Worm (Caenorhabditis elegans) whole organism, L4 larva: ENCODE data around the gene fip-4.
A peak's percentile ranks its signal among the peaks of the same experiment; 100 is the strongest.

Experiments used
- F10B5.3 ChIP-seq: sonication (generic microtip); optimal IDR thresholded peaks from 2 replicates; lab custom pipeline; 2016; ENCODE audit warnings: mild to moderate bottlenecking, missing genetic modification characterization, missing compliant biosample characterization
- F26F4.8 ChIP-seq: fragments of 200-800 bp; sonication (Bioruptor generic); conservative IDR thresholded peaks from 2 replicates; pipeline ENCODE4 v1.3.6; 2022; ENCODE audit warnings: missing genetic modification characterization, missing compliant biosample characterization
- F37D6.2 ChIP-seq: sonication (generic microtip); optimal IDR thresholded peaks from 2 replicates; lab custom pipeline; 2016; ENCODE audit warnings: mild to moderate bottlenecking, missing genetic modification characterization, missing compliant biosample characterization
- F44E2.7 ChIP-seq: fragments of 200-800 bp; sonication (Bioruptor generic); IDR thresholded peaks from 2 replicates; pipeline ENCODE4 v2.1.2; 2022; ENCODE audit warnings: missing genetic modification characterization, missing compliant biosample characterization
- F49E8.2 ChIP-seq: sonication (generic microtip); optimal IDR thresholded peaks from 2 replicates; lab custom pipeline; 2016; ENCODE audit warnings: missing compliant biosample characterization, mild to moderate bottlenecking, missing genetic modification characterization, borderline replicate concordance
- T26A8.4 ChIP-seq: fragments of 200-800 bp; sonication (Bioruptor generic); IDR thresholded peaks from 2 replicates; pipeline ENCODE4 v1.3.6; 2022; ENCODE audit warnings: missing genetic modification characterization, missing compliant biosample characterization
- Y105C5A.15 ChIP-seq: fragments of 200-800 bp; sonication (Bioruptor generic); IDR thresholded peaks from 2 replicates; pipeline ENCODE4 v1.3.6; 2022; ENCODE audit warnings: missing genetic modification characterization, missing compliant biosample characterization
- Y48G9A.11 ChIP-seq: fragments of 200-800 bp; sonication (Bioruptor generic); IDR thresholded peaks from 2 replicates; pipeline ENCODE4 v1.3.6; 2022; ENCODE audit warnings: missing genetic modification reagents, missing genetic modification characterization, missing compliant biosample characterization
- aha-1 ChIP-seq: fragments of 150-350 bp; peaks from one replicate; lab custom pipeline; 2014; ENCODE audit warnings: missing biosample characterization, missing genetic modification characterization
- ama-1 ChIP-seq: fragments of 150-350 bp; optimal IDR thresholded peaks from 2 replicates; lab custom pipeline; 2014; ENCODE audit warnings: inconsistent platforms, mixed read lengths
- attf-4 ChIP-seq: sonication (generic microtip); optimal IDR thresholded peaks from 3 replicates; lab custom pipeline; 2017; ENCODE audit warnings: missing biosample characterization, missing genetic modification characterization
- cey-2 ChIP-seq: sonication (generic microtip); optimal IDR thresholded peaks from 3 replicates; lab custom pipeline; 2017; ENCODE audit warnings: missing genetic modification characterization, mild to moderate bottlenecking, missing compliant biosample characterization, antibody characterized with exemption, borderline replicate concordance; ENCODE audit not compliant: insufficient read depth
- ctbp-1 ChIP-seq: fragments of 200-800 bp; sonication (Bioruptor generic); IDR thresholded peaks from 2 replicates; pipeline ENCODE4 v1.3.6; 2022; ENCODE audit warnings: missing genetic modification reagents, missing genetic modification characterization, missing compliant biosample characterization
- daf-16 ChIP-seq, 3 experiments: sonication (generic microtip); optimal IDR thresholded peaks; 2 replicates each; lab custom pipeline; 2016 to 2017; ENCODE audit warnings: missing genetic modification characterization in 3 of 3, missing genetic modification reagents in 3 of 3, mild to moderate bottlenecking in 2 of 3, missing compliant biosample characterization in 2 of 3, missing biosample characterization in 1 of 3, moderate library complexity in 1 of 3
- dmd-6 ChIP-seq: fragments of 200-800 bp; sonication (Bioruptor generic); IDR thresholded peaks from 2 replicates; pipeline ENCODE4 v1.3.6; 2022; ENCODE audit warnings: missing genetic modification reagents, missing genetic modification characterization, missing compliant biosample characterization
- egl-43 ChIP-seq: fragments of 200-800 bp; sonication (Bioruptor generic); IDR thresholded peaks from 2 replicates; pipeline ENCODE4 v1.3.6; 2022; ENCODE audit warnings: missing genetic modification reagents, missing genetic modification characterization, missing compliant biosample characterization
- fkh-10 ChIP-seq: fragments of 150-350 bp; optimal IDR thresholded peaks from 2 replicates; lab custom pipeline; 2014; ENCODE audit warnings: missing biosample characterization, missing genetic modification reagents, missing genetic modification characterization
- gei-8 ChIP-seq: fragments of 200-800 bp; sonication (Bioruptor generic); optimal IDR thresholded peaks from 2 replicates; lab custom pipeline; 2018; ENCODE audit warnings: mild to moderate bottlenecking, missing genetic modification characterization, missing compliant biosample characterization
- hlh-11 ChIP-seq: fragments of 200-800 bp; sonication (Bioruptor generic); optimal IDR thresholded peaks from 2 replicates; lab custom pipeline; 2018; ENCODE audit warnings: mild to moderate bottlenecking, missing genetic modification characterization, missing compliant biosample characterization
- hlh-30 ChIP-seq: sonication (generic microtip); optimal IDR thresholded peaks from 2 replicates; lab custom pipeline; 2017; ENCODE audit warnings: antibody characterized with exemption, mild to moderate bottlenecking, missing genetic modification characterization, missing compliant biosample characterization; ENCODE audit not compliant: insufficient read depth
- hmg-1.1 ChIP-seq: fragments of 200-800 bp; sonication (Bioruptor generic); IDR thresholded peaks from 2 replicates; pipeline ENCODE4 v1.3.6; 2022; ENCODE audit warnings: missing genetic modification reagents, missing genetic modification characterization, missing compliant biosample characterization
- jun-1 ChIP-seq: fragments of 150-350 bp; optimal IDR thresholded peaks from 2 replicates; lab custom pipeline; 2014; ENCODE audit warnings: missing biosample characterization, missing genetic modification reagents, missing genetic modification characterization
- lim-7 ChIP-seq: fragments of 200-800 bp; sonication (Bioruptor generic); IDR thresholded peaks from 2 replicates; pipeline ENCODE4 v1.3.6; 2022; ENCODE audit warnings: missing genetic modification characterization, missing compliant biosample characterization
- madf-5 ChIP-seq, 2 experiments: fragments of 200-800 bp; sonication (Bioruptor generic); IDR thresholded peaks; 2 replicates each; pipeline ENCODE4 v1.3.6; 2022; ENCODE audit warnings: missing compliant biosample characterization in 2 of 2, missing genetic modification characterization in 2 of 2
- madf-9 ChIP-seq: fragments of 200-800 bp; sonication (Bioruptor generic); conservative IDR thresholded peaks from 2 replicates; pipeline ENCODE4 v1.3.6; 2022; ENCODE audit warnings: missing genetic modification reagents, missing genetic modification characterization, missing compliant biosample characterization
- mdt-29 ChIP-seq: fragments of 200-800 bp; sonication (Bioruptor generic); IDR thresholded peaks from 2 replicates; pipeline ENCODE4 v1.3.6; 2022; ENCODE audit warnings: missing genetic modification reagents, missing genetic modification characterization, missing compliant biosample characterization
- mep-1 ChIP-seq: fragments of 150-350 bp; sonication (generic microtip); optimal IDR thresholded peaks from 3 replicates; lab custom pipeline; 2014; ENCODE audit warnings: missing biosample characterization, missing genetic modification characterization
- mes-2 ChIP-seq: sonication (generic microtip); optimal IDR thresholded peaks from 2 replicates; lab custom pipeline; 2016; ENCODE audit warnings: missing genotype, mild to moderate bottlenecking, missing genetic modification characterization, missing compliant biosample characterization; ENCODE audit not compliant: poor library complexity, severe bottlenecking
- mxl-2 ChIP-seq: fragments of 200-800 bp; sonication (Bioruptor generic); conservative IDR thresholded peaks from 2 replicates; pipeline ENCODE4 v1.3.6; 2022; ENCODE audit warnings: missing genetic modification reagents, missing genetic modification characterization, missing compliant biosample characterization
- mxl-3 ChIP-seq: fragments of 200-800 bp; sonication (Bioruptor generic); optimal IDR thresholded peaks from 2 replicates; lab custom pipeline; 2018; ENCODE audit warnings: mild to moderate bottlenecking, missing genetic modification characterization, missing compliant biosample characterization
- nhr-10 ChIP-seq: fragments of 150-350 bp; optimal IDR thresholded peaks from 2 replicates; lab custom pipeline; 2014; ENCODE audit warnings: missing biosample characterization, missing genetic modification characterization
- nhr-111 ChIP-seq: fragments of 200-800 bp; sonication (Bioruptor generic); optimal IDR thresholded peaks from 2 replicates; lab custom pipeline; 2018; ENCODE audit warnings: mild to moderate bottlenecking, missing genetic modification characterization, missing compliant biosample characterization
- nhr-28 ChIP-seq: fragments of 150-350 bp; optimal IDR thresholded peaks from 2 replicates; lab custom pipeline; 2014; ENCODE audit warnings: missing biosample characterization, missing genetic modification characterization
- nhr-41 ChIP-seq: fragments of 200-800 bp; sonication (Bioruptor generic); IDR thresholded peaks from 2 replicates; pipeline ENCODE4 v1.3.6; 2022; ENCODE audit warnings: missing genetic modification reagents, missing genetic modification characterization, missing compliant biosample characterization
- nhr-77 ChIP-seq: fragments of 150-350 bp; optimal IDR thresholded peaks from 2 replicates; lab custom pipeline; 2014; ENCODE audit warnings: missing biosample characterization, missing genetic modification characterization
- pha-4 ChIP-seq, 2 experiments: fragments of 150-350 bp in 1 of 2; fragments of 200-800 bp in 1 of 2; sonication (Bioruptor generic) in 1 of 2; IDR thresholded peaks in 1 of 2; optimal IDR thresholded peaks in 1 of 2; 2 replicates each; pipeline versions ENCODE4 v1.3.6 to Lab custom; 2014 to 2022; ENCODE audit warnings: missing genetic modification characterization in 2 of 2, missing genetic modification reagents in 2 of 2, missing biosample characterization in 1 of 2, missing compliant biosample characterization in 1 of 2
- php-3 ChIP-seq: fragments of 200-800 bp; sonication (Bioruptor generic); IDR thresholded peaks from 2 replicates; pipeline ENCODE4 v1.3.6; 2022; ENCODE audit warnings: missing genetic modification reagents, missing genetic modification characterization, missing compliant biosample characterization
- pqm-1 ChIP-seq: sonication (generic microtip); optimal IDR thresholded peaks from 2 replicates; lab custom pipeline; 2017; ENCODE audit warnings: missing biosample characterization, missing genetic modification characterization
- rbr-2 ChIP-seq: sonication (generic microtip); optimal IDR thresholded peaks from 2 replicates; lab custom pipeline; 2016; ENCODE audit warnings: missing genotype, missing genetic modification characterization, missing compliant biosample characterization
- saeg-2 ChIP-seq: fragments of 200-800 bp; sonication (Bioruptor generic); IDR thresholded peaks from 2 replicates; pipeline ENCODE4 v1.3.6; 2022; ENCODE audit warnings: missing genetic modification reagents, missing genetic modification characterization, missing compliant biosample characterization
- sdz-12 ChIP-seq: fragments of 200-800 bp; sonication (Bioruptor generic); optimal IDR thresholded peaks from 2 replicates; lab custom pipeline; 2018; ENCODE audit warnings: mild to moderate bottlenecking, missing genetic modification characterization, missing compliant biosample characterization
- snpc-4 ChIP-seq: fragments of 150-350 bp; optimal IDR thresholded peaks from 2 replicates; lab custom pipeline; 2014; ENCODE audit warnings: missing biosample characterization, missing genetic modification characterization
- spr-1 ChIP-seq: sonication (generic microtip); optimal IDR thresholded peaks from 2 replicates; lab custom pipeline; 2016; ENCODE audit warnings: mild to moderate bottlenecking, missing genetic modification characterization, missing compliant biosample characterization
- spr-3 ChIP-seq: fragments of 200-800 bp; sonication (Bioruptor generic); optimal IDR thresholded peaks from 2 replicates; lab custom pipeline; 2018; ENCODE audit warnings: mild to moderate bottlenecking, missing genetic modification characterization, missing compliant biosample characterization
- tra-1 ChIP-seq: fragments of 200-800 bp; sonication (Bioruptor generic); IDR thresholded peaks from 2 replicates; pipeline ENCODE4 v1.3.6; 2022; ENCODE audit warnings: missing genetic modification reagents, missing genetic modification characterization, missing compliant biosample characterization
- zag-1 ChIP-seq: fragments of 150-350 bp; optimal IDR thresholded peaks from 2 replicates; lab custom pipeline; 2014; ENCODE audit warnings: missing biosample characterization, missing genetic modification characterization
- zip-11 ChIP-seq: fragments of 200-800 bp; sonication (Bioruptor generic); IDR thresholded peaks from 2 replicates; pipeline ENCODE4 v1.3.6; 2022; ENCODE audit warnings: missing genetic modification characterization, missing compliant biosample characterization
- zip-2 ChIP-seq: fragments of 150-350 bp; optimal IDR thresholded peaks from 2 replicates; lab custom pipeline; 2014; ENCODE audit warnings: missing biosample characterization, missing genetic modification characterization
- ztf-7 ChIP-seq: fragments of 150-350 bp; optimal IDR thresholded peaks from 2 replicates; lab custom pipeline; 2014; ENCODE audit warnings: missing biosample characterization, missing genetic modification characterization

fip-4 gene

DNA sequence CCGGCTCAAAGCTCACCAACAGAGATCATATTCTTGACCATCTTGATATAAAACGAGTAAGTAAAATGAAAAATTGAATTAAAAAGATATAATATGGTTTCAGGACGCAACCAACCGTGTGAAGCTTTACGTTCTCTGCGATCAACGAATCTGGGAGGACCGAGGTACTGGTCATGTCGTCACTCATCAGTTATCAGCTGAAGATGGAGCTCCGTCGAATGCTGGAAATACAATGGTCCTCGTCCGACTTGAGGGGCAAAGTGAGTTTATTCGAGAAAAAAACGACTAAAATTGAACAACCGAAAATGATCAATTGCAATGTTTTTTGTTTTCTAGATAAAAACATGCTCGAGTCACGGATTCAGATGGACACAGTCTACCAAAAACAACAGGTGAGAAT, 2.6 kb downstream of the fip-4 start:
- TF ChIP-seq aha-1 (tag; lab: Kevin White, UChicago) (peak; percentile 72), hmg-1.1 (no peak)

DNA sequence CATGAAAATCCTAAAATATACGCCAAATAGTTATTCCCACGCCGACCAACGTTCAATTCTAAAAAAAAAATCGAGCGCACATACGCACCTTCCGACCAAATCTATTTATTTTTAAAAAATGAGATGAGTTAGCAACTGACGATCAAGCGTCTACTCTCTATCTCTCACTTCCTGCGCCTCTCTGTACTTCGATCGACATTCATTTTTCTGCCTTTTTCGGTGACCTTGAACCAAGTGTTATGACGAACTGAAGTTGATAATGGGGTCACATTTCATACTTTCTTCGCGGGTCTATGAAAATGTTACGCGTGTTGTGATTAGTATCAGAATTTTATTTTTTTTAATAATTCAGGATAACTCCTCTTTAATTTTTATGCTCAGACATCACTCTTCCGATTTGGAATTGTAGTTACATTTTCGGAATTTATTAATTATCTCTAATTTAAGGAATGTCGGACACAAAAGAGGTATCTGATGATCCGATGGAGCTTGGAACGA, 3.7 kb downstream of the fip-4 start, which contains the start of gene smk-1:
Gene smk-1 (plus strand): TSS at position 448 of the 498 bp plus-strand sequence.
- TF ChIP-seq Y48G9A.11 = no peak
- TF ChIP-seq ztf-7 = no peak
- no peak for TF ChIP-seq nhr-10 (tag; lab: Kevin White, UChicago)
- TF ChIP-seq F10B5.3 (tag; lab: Kevin White, UChicago) = no peak
- no peak for TF ChIP-seq rbr-2
- no peak for TF ChIP-seq saeg-2
- TF ChIP-seq fkh-10 (GFP tag; lab: Kevin White, UChicago) = no peak
- TF ChIP-seq egl-43 (GFP tag; lab: Robert Waterston, UW) = no peak
- TF ChIP-seq lim-7 (GFP tag; lab: Robert Waterston, UW) = no peak
- no peak for TF ChIP-seq madf-9 (GFP tag; lab: Robert Waterston, UW)
- no peak for TF ChIP-seq gei-8 (GFP tag; lab: Kevin White, UChicago)
- no peak for TF ChIP-seq hmg-1.1
- no peak for TF ChIP-seq zip-11 (GFP tag; lab: Robert Waterston, UW)
- no peak for TF ChIP-seq daf-16 (GFP tag; optimal IDR thresholded peaks at IDR 0.05; lab: Kevin White, UChicago)
- TF ChIP-seq daf-16 (tag; optimal IDR thresholded peaks at IDR 0.05; lab: Kevin White, UChicago) = peak; percentile 9
- TF ChIP-seq jun-1 (tag; lab: Kevin White, UChicago) = no peak
- peak; percentile 28 for TF ChIP-seq mep-1 (tag; lab: Kevin White, UChicago)
- no peak for TF ChIP-seq pha-4 (GFP tag; IDR thresholded peaks at IDR 0.05; lab: Robert Waterston, UW)
- no peak for TF ChIP-seq pha-4 (tag; optimal IDR thresholded peaks at IDR 0.05; lab: Kevin White, UChicago)
- TF ChIP-seq zag-1 (tag; lab: Kevin White, UChicago) = no peak
- no peak for TF ChIP-seq F44E2.7 (GFP tag; lab: Robert Waterston, UW)
- TF ChIP-seq attf-4 (tag; lab: Kevin White, UChicago) = no peak
- no peak for TF ChIP-seq spr-3
- TF ChIP-seq dmd-6 (GFP tag; lab: Robert Waterston, UW) = peak; percentile 37; the same call in 1 of the 2 replicates
- TF ChIP-seq F49E8.2 (tag; lab: Kevin White, UChicago) = no peak
- no peak for TF ChIP-seq spr-1 (tag; lab: Kevin White, UChicago)
- TF ChIP-seq nhr-77 (tag; lab: Kevin White, UChicago) = no peak
- TF ChIP-seq nhr-28 = peak; percentile 59
- TF ChIP-seq ctbp-1 (GFP tag; lab: Robert Waterston, UW) = no peak
- no peak for TF ChIP-seq F26F4.8
- TF ChIP-seq sdz-12 (GFP tag; lab: Kevin White, UChicago) = no peak
- TF ChIP-seq hlh-11 = peak; percentile 49
- no peak for TF ChIP-seq tra-1 (GFP tag; lab: Robert Waterston, UW)
- TF ChIP-seq nhr-41 (GFP tag; lab: Robert Waterston, UW) = no peak
- no peak for TF ChIP-seq php-3
- TF ChIP-seq mdt-29 = no peak
- no peak for TF ChIP-seq snpc-4 (tag; lab: Kevin White, UChicago)
- no peak for TF ChIP-seq ama-1
- peak; percentile 63 for TF ChIP-seq hlh-30 (tag; lab: Kevin White, UChicago)
- no peak for TF ChIP-seq zip-2 (tag; lab: Kevin White, UChicago)
- no peak for TF ChIP-seq pqm-1 (tag; lab: Kevin White, UChicago)
- TF ChIP-seq mes-2 (tag; lab: Kevin White, UChicago) = peak; percentile 10
- TF ChIP-seq mxl-3 (GFP tag; lab: Kevin White, UChicago) = no peak
- TF ChIP-seq nhr-111 (GFP tag; lab: Kevin White, UChicago) = no peak
- TF ChIP-seq T26A8.4 = no peak
- no peak for TF ChIP-seq madf-5 (GFP tag; IDR thresholded peaks at IDR 0.05; lab: Robert Waterston, UW)
- TF ChIP-seq F37D6.2 = no peak
- TF ChIP-seq cey-2 = no peak
- no peak for TF ChIP-seq mxl-2 (GFP tag; lab: Robert Waterston, UW)
- TF ChIP-seq Y105C5A.15 (GFP tag; lab: Robert Waterston, UW) = no peak
